Fruit fly (Drosophila melanogaster): ENCODE measurements around the gene CG6310.
A peak's percentile ranks its signal among the peaks of the same experiment; 100 is the strongest.

The CG6310 gene

dm6 chr3L:11096195-11096908, 26.7 kb upstream of the CG6310 start, which contains the start of the genes CG46439, Iyd and CG33947:
Gene CG46439 (minus strand): TSS chr3L:11096245.
Gene Iyd (minus strand): TSS chr3L:11096245.
Gene CG33947 (plus strand): TSS chr3L:11096496.
- TF ChIP-seq tj (GFP tag; optimal IDR thresholded peaks at IDR 0.05) (peak; percentile 46), cic (GFP tag; optimal IDR thresholded peaks at IDR 0.05) (peak; percentile 33), Mnt (GFP tag; optimal IDR thresholded peaks at IDR 0.05) (peak; percentile 53), toe (GFP tag; optimal IDR thresholded peaks at IDR 0.05) (no peak), CG5204 (GFP tag; optimal IDR thresholded peaks at IDR 0.05) (no peak), Crg-1 (GFP tag; optimal IDR thresholded peaks at IDR 0.05) (peak; percentile 54), CG1620 (GFP tag; optimal IDR thresholded peaks at IDR 0.05) (peak; percentile 8), CG33017 (tag; optimal IDR thresholded peaks at IDR 0.05) (no peak), Clk (GFP tag; optimal IDR thresholded peaks at IDR 0.05) (no peak), CG7045 (GFP tag; optimal IDR thresholded peaks at IDR 0.05) (no peak), Hr96 (GFP tag; optimal IDR thresholded peaks at IDR 0.05) (no peak), cnc (optimal IDR thresholded peaks at IDR 0.05) (no peak), CG14711 (tag; optimal IDR thresholded peaks at IDR 0.05) (no peak), CG7101 (tag; optimal IDR thresholded peaks at IDR 0.05) (peak; percentile 29), CG11617 (GFP tag; optimal IDR thresholded peaks at IDR 0.05) (no peak), pad (GFP tag; optimal IDR thresholded peaks at IDR 0.05) (no peak), ovo (GFP tag; optimal IDR thresholded peaks at IDR 0.05) (no peak), bab1 (GFP tag; optimal IDR thresholded peaks at IDR 0.05) (peak; percentile 64), kay (GFP tag; ENCODE audit: borderline replicate concordance) (no peak), CG12768 (GFP tag; optimal IDR thresholded peaks at IDR 0.05) (peak; percentile 43)

- TF ChIP-seq CG12768 (GFP tag; optimal IDR thresholded peaks at IDR 0.05) (no peak), tj (GFP tag; optimal IDR thresholded peaks at IDR 0.05) (no peak)
Measured at dm6 chr3L:11094279-11094678, 24.6 kb upstream of the CG6310 start.

- TF ChIP-seq Clk (GFP tag; optimal IDR thresholded peaks at IDR 0.05) (peak; percentile 67), CG11617 (GFP tag; optimal IDR thresholded peaks at IDR 0.05) (peak; percentile 7), CG7045 (GFP tag; optimal IDR thresholded peaks at IDR 0.05) (peak; percentile 55), CG5204 (GFP tag; optimal IDR thresholded peaks at IDR 0.05) (peak; percentile 69), CG33017 (tag; optimal IDR thresholded peaks at IDR 0.05) (peak; percentile 66), pad (GFP tag; optimal IDR thresholded peaks at IDR 0.05) (peak; percentile 75), ovo (GFP tag; optimal IDR thresholded peaks at IDR 0.05) (peak; percentile 57), Hr96 (GFP tag; optimal IDR thresholded peaks at IDR 0.05) (peak; percentile 73), CG7101 (tag; optimal IDR thresholded peaks at IDR 0.05) (peak; percentile 82), kay (GFP tag; ENCODE audit: borderline replicate concordance) (peak; percentile 90), CG1620 (GFP tag; optimal IDR thresholded peaks at IDR 0.05) (peak; percentile 83), toe (GFP tag; optimal IDR thresholded peaks at IDR 0.05) (peak; percentile 75), bab1 (GFP tag; optimal IDR thresholded peaks at IDR 0.05) (peak; percentile 80), CG14711 (tag; optimal IDR thresholded peaks at IDR 0.05) (peak; percentile 47), Mnt (GFP tag; optimal IDR thresholded peaks at IDR 0.05) (peak; percentile 78), cic (GFP tag; optimal IDR thresholded peaks at IDR 0.05) (no peak), CG12768 (GFP tag; optimal IDR thresholded peaks at IDR 0.05) (peak; percentile 76), cnc (optimal IDR thresholded peaks at IDR 0.05) (no peak), Crg-1 (GFP tag; optimal IDR thresholded peaks at IDR 0.05) (peak; percentile 86), tj (GFP tag; optimal IDR thresholded peaks at IDR 0.05) (no peak)
Measured at dm6 chr3L:11093046-11093520, 23.4 kb upstream of the CG6310 start, which contains the start of gene JIL-1. Gene JIL-1 (minus strand): TSS chr3L:11093193.

- no peak for TF ChIP-seq CG7101 (tag; optimal IDR thresholded peaks at IDR 0.05)
- no peak for TF ChIP-seq CG1620 (GFP tag; optimal IDR thresholded peaks at IDR 0.05)
- peak; percentile 3 for TF ChIP-seq cic (GFP tag; optimal IDR thresholded peaks at IDR 0.05)
Measured at dm6 chr3L:11092610-11092961, 22.9 kb upstream of the CG6310 start.

- TF ChIP-seq CG5204 (GFP tag; optimal IDR thresholded peaks at IDR 0.05) = peak; percentile 24
- TF ChIP-seq Clk (GFP tag; optimal IDR thresholded peaks at IDR 0.05) = peak; percentile 53
- peak; percentile 82 for TF ChIP-seq CG12768 (GFP tag; optimal IDR thresholded peaks at IDR 0.05)
- TF ChIP-seq Crg-1 (GFP tag; optimal IDR thresholded peaks at IDR 0.05) = peak; percentile 90
- peak; percentile 56 for TF ChIP-seq CG7045 (GFP tag; optimal IDR thresholded peaks at IDR 0.05)
- TF ChIP-seq CG11617 (GFP tag; optimal IDR thresholded peaks at IDR 0.05) = peak; percentile 63
- peak; percentile 82 for TF ChIP-seq cic (GFP tag; optimal IDR thresholded peaks at IDR 0.05)
- TF ChIP-seq kay (GFP tag; ENCODE audit: borderline replicate concordance) = peak; percentile 6
- peak; percentile 50 for TF ChIP-seq CG33017 (tag; optimal IDR thresholded peaks at IDR 0.05)
- peak; percentile 81 for TF ChIP-seq Hr96 (GFP tag; optimal IDR thresholded peaks at IDR 0.05)
- peak; percentile 70 for TF ChIP-seq Mnt (GFP tag; optimal IDR thresholded peaks at IDR 0.05)
- peak; percentile 51 for TF ChIP-seq tj (GFP tag; optimal IDR thresholded peaks at IDR 0.05)
- no peak for TF ChIP-seq bab1 (GFP tag; optimal IDR thresholded peaks at IDR 0.05)
- TF ChIP-seq pad (GFP tag; optimal IDR thresholded peaks at IDR 0.05) = peak; percentile 76
- peak; percentile 79 for TF ChIP-seq CG1620 (GFP tag; optimal IDR thresholded peaks at IDR 0.05)
- peak; percentile 78 for TF ChIP-seq CG7101 (tag; optimal IDR thresholded peaks at IDR 0.05)
- TF ChIP-seq toe (GFP tag; optimal IDR thresholded peaks at IDR 0.05) = peak; percentile 75
- no peak for TF ChIP-seq cnc (optimal IDR thresholded peaks at IDR 0.05)
- TF ChIP-seq ovo (GFP tag; optimal IDR thresholded peaks at IDR 0.05) = peak; percentile 7
- peak; percentile 54 for TF ChIP-seq CG14711 (tag; optimal IDR thresholded peaks at IDR 0.05)
Measured at dm6 chr3L:11091943-11092609, 22.4 kb upstream of the CG6310 start.
